Fruit fly (Drosophila melanogaster) whole organism, embryonic: ENCODE results near the gene CycB3.
A peak's percentile ranks its signal among the peaks of the same experiment; 100 is the strongest.

Experiments
- Atf3 ChIP-seq: fragments of 200-800 bp; sonication (Bioruptor generic); optimal IDR thresholded peaks from 3 replicates; lab custom pipeline; 2016; ENCODE audit warnings: missing biosample characterization, missing genetic modification characterization
- BEAF-32 ChIP-seq: fragments of 200-800 bp; sonication (Bioruptor generic); optimal IDR thresholded peaks from 3 replicates; lab custom pipeline; 2017; ENCODE audit warnings: missing biosample characterization, missing genetic modification characterization, mild to moderate bottlenecking, moderate library complexity, missing genetic modification reagents
- CG10321 ChIP-seq: fragments of 200-800 bp; sonication (Bioruptor generic); IDR thresholded peaks from 2 replicates; pipeline ENCODE4 v1.3.6; 2022; ENCODE audit warnings: missing biosample characterization, missing genetic modification characterization
- CG10565 ChIP-seq: fragments of 200-800 bp; sonication (Bioruptor generic); optimal IDR thresholded peaks from 3 replicates; lab custom pipeline; 2016; ENCODE audit warnings: missing biosample characterization, mild to moderate bottlenecking, missing genetic modification characterization
- CG12071 ChIP-seq: fragments of 200-800 bp; sonication (Bioruptor generic); optimal IDR thresholded peaks from 3 replicates; lab custom pipeline; 2018; ENCODE audit warnings: missing biosample characterization, mild to moderate bottlenecking, missing genetic modification characterization
- CG12155 ChIP-seq: fragments of 200-800 bp; sonication (Bioruptor generic); optimal IDR thresholded peaks from 3 replicates; lab custom pipeline; 2016; ENCODE audit warnings: missing biosample characterization, missing genetic modification characterization
- CG30020 ChIP-seq: fragments of 200-800 bp; optimal IDR thresholded peaks from 2 replicates; lab custom pipeline; 2019; ENCODE audit warnings: missing biosample characterization, mild to moderate bottlenecking, missing genetic modification characterization, moderate library complexity
- CG3163 ChIP-seq: fragments of 200-800 bp; sonication (Bioruptor generic); optimal IDR thresholded peaks from 3 replicates; lab custom pipeline; 2016; ENCODE audit warnings: missing biosample characterization, missing genetic modification characterization
- CG3281 ChIP-seq: fragments of 200-800 bp; sonication (Bioruptor generic); optimal IDR thresholded peaks from 3 replicates; lab custom pipeline; 2017; ENCODE audit warnings: missing biosample characterization, mild to moderate bottlenecking, missing genetic modification characterization
- CG5180 ChIP-seq: fragments of 200-800 bp; sonication (Bioruptor generic); optimal IDR thresholded peaks from 3 replicates; lab custom pipeline; 2017; ENCODE audit warnings: missing biosample characterization, missing genetic modification characterization, mild to moderate bottlenecking, moderate library complexity, missing genetic modification reagents
- CG7928 ChIP-seq: fragments of 200-800 bp; sonication (Bioruptor generic); optimal IDR thresholded peaks from 2 replicates; lab custom pipeline; 2017; ENCODE audit warnings: missing biosample characterization, mild to moderate bottlenecking, missing genetic modification characterization
- CG8281 ChIP-seq: fragments of 200-800 bp; sonication (Bioruptor generic); optimal IDR thresholded peaks from 2 replicates; lab custom pipeline; 2018; ENCODE audit warnings: missing biosample characterization, mild to moderate bottlenecking, missing genetic modification characterization, moderate library complexity
- CG9932 ChIP-seq: fragments of 200-800 bp; sonication (Bioruptor generic); IDR thresholded peaks from 2 replicates; pipeline ENCODE4 v1.3.6; 2022; ENCODE audit warnings: missing biosample characterization, missing genetic modification characterization
- Dbx ChIP-seq: fragments of 200-800 bp; sonication (Bioruptor generic); IDR thresholded peaks from 3 replicates; pipeline ENCODE4 v1.3.6; 2022; ENCODE audit warnings: missing biosample characterization, missing genetic modification characterization
- Dek ChIP-seq: fragments of 200-800 bp; sonication (Bioruptor generic); optimal IDR thresholded peaks from 3 replicates; lab custom pipeline; 2019; ENCODE audit warnings: missing biosample characterization, mild to moderate bottlenecking, missing genetic modification characterization, moderate library complexity
- Gug ChIP-seq: fragments of 200-800 bp; sonication (Bioruptor generic); IDR thresholded peaks from 4 replicates; pipeline ENCODE4 v1.3.6; 2022; ENCODE audit warnings: missing biosample characterization, missing genetic modification characterization
- Hand ChIP-seq: fragments of 200-800 bp; sonication (Bioruptor generic); optimal IDR thresholded peaks from 2 replicates; lab custom pipeline; 2017; ENCODE audit warnings: mild to moderate bottlenecking, missing biosample characterization, missing genetic modification reagents, missing genetic modification characterization
- Hmx ChIP-seq: fragments of 200-800 bp; sonication (Bioruptor generic); optimal IDR thresholded peaks from 2 replicates; lab custom pipeline; 2016; ENCODE audit warnings: missing biosample characterization, missing genetic modification characterization
- Hr78 ChIP-seq, 2 experiments: fragments of 200-800 bp in 1 of 2; fragments of >200 bp in 1 of 2; sonication (Bioruptor generic) in 1 of 2; optimal IDR thresholded peaks; 2 replicates each; lab custom pipeline; 2017 to 2019; ENCODE audit warnings: missing biosample characterization in 2 of 2, missing genetic modification characterization in 2 of 2, mild to moderate bottlenecking in 1 of 2, moderate library complexity in 1 of 2
- Hsf ChIP-seq: fragments of 200-800 bp; sonication (Bioruptor generic); optimal IDR thresholded peaks from 3 replicates; lab custom pipeline; 2016; ENCODE audit warnings: missing biosample characterization, missing genetic modification characterization
- MTF-1 ChIP-seq: fragments of 200-800 bp; sonication (Bioruptor generic); optimal IDR thresholded peaks from 2 replicates; lab custom pipeline; 2018; ENCODE audit warnings: missing biosample characterization, mild to moderate bottlenecking, missing genetic modification characterization, borderline replicate concordance
- NfI ChIP-seq: fragments of 200-800 bp; sonication (Bioruptor generic); optimal IDR thresholded peaks from 3 replicates; lab custom pipeline; 2018; ENCODE audit warnings: missing biosample characterization, mild to moderate bottlenecking, missing genetic modification characterization, moderate library complexity
- Rfx ChIP-seq: fragments of 200-800 bp; sonication (Bioruptor generic); IDR thresholded peaks from 2 replicates; pipeline ENCODE4 v1.3.6; 2022; ENCODE audit warnings: missing biosample characterization, missing genetic modification characterization
- Usf ChIP-seq: fragments of 200-800 bp; sonication (Bioruptor generic); optimal IDR thresholded peaks from 2 replicates; lab custom pipeline; 2017; ENCODE audit warnings: missing genotype, missing biosample characterization, missing genetic modification characterization
- Xbp1 ChIP-seq: fragments of 200-800 bp; sonication (Bioruptor generic); optimal IDR thresholded peaks from 3 replicates; lab custom pipeline; 2016; ENCODE audit warnings: missing biosample characterization, mild to moderate bottlenecking, missing genetic modification characterization
- ac ChIP-seq: fragments of 200-800 bp; sonication (Bioruptor generic); optimal IDR thresholded peaks from 3 replicates; lab custom pipeline; 2017; ENCODE audit warnings: missing biosample characterization, mild to moderate bottlenecking, missing genetic modification characterization
- aop ChIP-seq: fragments of 200-800 bp; sonication (Bioruptor generic); IDR thresholded peaks from 2 replicates; pipeline ENCODE4 v1.3.6; 2022; ENCODE audit warnings: missing biosample characterization, missing genetic modification characterization
- bbx ChIP-seq: fragments of 200-800 bp; sonication (Bioruptor generic); IDR thresholded peaks from 2 replicates; pipeline ENCODE4 v1.3.6; 2022; ENCODE audit warnings: missing biosample characterization, missing genetic modification characterization; ENCODE audit not compliant: partially characterized antibody
- dm ChIP-seq: fragments of 200-800 bp; sonication (Bioruptor generic); optimal IDR thresholded peaks from 3 replicates; lab custom pipeline; 2016; ENCODE audit warnings: missing biosample characterization, missing genetic modification characterization
- dmrt11E ChIP-seq: fragments of 200-800 bp; sonication (Bioruptor generic); optimal IDR thresholded peaks from 3 replicates; lab custom pipeline; 2018; ENCODE audit warnings: missing biosample characterization, mild to moderate bottlenecking, missing genetic modification characterization, moderate library complexity
- fd96Cb ChIP-seq: fragments of 200-800 bp; sonication (Bioruptor generic); optimal IDR thresholded peaks from 2 replicates; lab custom pipeline; 2018; ENCODE audit warnings: missing biosample characterization, mild to moderate bottlenecking, missing genetic modification characterization, moderate library complexity
- ftz-f1 ChIP-seq: fragments of 200-800 bp; sonication (Bioruptor generic); optimal IDR thresholded peaks from 2 replicates; lab custom pipeline; 2016; ENCODE audit warnings: missing biosample characterization, missing genetic modification characterization
- gcm2 ChIP-seq: fragments of 200-800 bp; sonication (Bioruptor generic); optimal IDR thresholded peaks from 2 replicates; lab custom pipeline; 2016; ENCODE audit warnings: missing biosample characterization, missing genetic modification characterization
- her ChIP-seq: fragments of 200-800 bp; sonication (Bioruptor generic); optimal IDR thresholded peaks from 2 replicates; lab custom pipeline; 2016; ENCODE audit warnings: missing biosample characterization, missing genetic modification characterization
- kah ChIP-seq: fragments of 200-800 bp; sonication (Bioruptor generic); optimal IDR thresholded peaks from 2 replicates; lab custom pipeline; 2018; ENCODE audit warnings: missing biosample characterization, mild to moderate bottlenecking, missing genetic modification characterization
- lilli ChIP-seq: fragments of 200-800 bp; sonication (Bioruptor generic); optimal IDR thresholded peaks from 3 replicates; lab custom pipeline; 2016; ENCODE audit warnings: missing biosample characterization, missing genetic modification characterization
- maf-S ChIP-seq: fragments of 200-800 bp; sonication (Bioruptor generic); optimal IDR thresholded peaks from 2 replicates; lab custom pipeline; 2016; ENCODE audit warnings: missing biosample characterization, missing genetic modification characterization
- nom ChIP-seq: fragments of 200-800 bp; sonication (Bioruptor generic); optimal IDR thresholded peaks from 2 replicates; lab custom pipeline; 2017; ENCODE audit warnings: missing biosample characterization, missing genetic modification characterization, mild to moderate bottlenecking, moderate library complexity, missing genetic modification reagents
- pros ChIP-seq: fragments of 200-800 bp; sonication (Bioruptor generic); optimal IDR thresholded peaks from 3 replicates; lab custom pipeline; 2019; ENCODE audit warnings: missing biosample characterization, mild to moderate bottlenecking, missing genetic modification characterization, moderate library complexity
- rib ChIP-seq: fragments of 200-800 bp; sonication (Bioruptor generic); IDR thresholded peaks from 2 replicates; pipeline ENCODE4 v1.3.6; 2022; ENCODE audit warnings: missing biosample characterization, missing genetic modification characterization
- ro ChIP-seq: fragments of 200-800 bp; sonication (Bioruptor generic); IDR thresholded peaks from 2 replicates; pipeline ENCODE4 v1.3.6; 2022; ENCODE audit warnings: missing biosample characterization, missing genetic modification characterization
- schlank ChIP-seq: fragments of 200-800 bp; sonication (Bioruptor generic); optimal IDR thresholded peaks from 2 replicates; lab custom pipeline; 2018; ENCODE audit warnings: missing biosample characterization, mild to moderate bottlenecking, missing genetic modification characterization
- seq ChIP-seq: fragments of 200-800 bp; sonication (Bioruptor generic); IDR thresholded peaks from 2 replicates; pipeline ENCODE4 v1.3.6; 2022; ENCODE audit warnings: missing biosample characterization, missing genetic modification characterization
- shn ChIP-seq: fragments of 200-800 bp; sonication (Bioruptor generic); optimal IDR thresholded peaks from 3 replicates; lab custom pipeline; 2016; ENCODE audit warnings: missing biosample characterization, missing genetic modification characterization
- sqz ChIP-seq: fragments of 200-800 bp; sonication (Bioruptor generic); optimal IDR thresholded peaks from 3 replicates; lab custom pipeline; 2018; ENCODE audit warnings: missing biosample characterization, mild to moderate bottlenecking, missing genetic modification characterization
- twi ChIP-seq: fragments of 200-800 bp; optimal IDR thresholded peaks from 2 replicates; lab custom pipeline; 2019; ENCODE audit warnings: missing biosample characterization, mild to moderate bottlenecking, missing genetic modification characterization, moderate library complexity
- zen2 ChIP-seq: fragments of 200-800 bp; sonication (Bioruptor generic); IDR thresholded peaks from 3 replicates; pipeline ENCODE4 v1.3.6; 2022; ENCODE audit warnings: missing biosample characterization, missing genetic modification characterization; ENCODE audit not compliant: partially characterized antibody

Gene CycB3

dm6 chr3R:24900816-24901215 lies 30.2 kb upstream of the CycB3 start, which contains the start of gene CG10845:
TSS of gene CG10845 (plus strand) at chr3R:24901116.
- no peak for TF ChIP-seq MTF-1
- no peak for TF ChIP-seq Dbx (GFP tag; lab: Robert Waterston, UW)
- no peak for TF ChIP-seq Hsf (GFP tag; lab: Kevin White, UChicago)
- TF ChIP-seq Hmx (GFP tag; lab: Kevin White, UChicago), result no peak
- no peak for TF ChIP-seq Rfx (GFP tag; lab: Robert Waterston, UW)
- TF ChIP-seq Atf3 (GFP tag; lab: Kevin White, UChicago), result no peak
- TF ChIP-seq gcm2 (GFP tag; lab: Kevin White, UChicago), result no peak
- no peak for TF ChIP-seq CG10565 (GFP tag; lab: Kevin White, UChicago)
- TF ChIP-seq Usf (GFP tag; lab: Kevin White, UChicago), result no peak
- TF ChIP-seq rib (GFP tag; lab: Robert Waterston, UW), result no peak
- TF ChIP-seq, all 482 proteins: peak for 0

- no peak for TF ChIP-seq CG7928 (GFP tag; lab: Kevin White, UChicago)
- peak; percentile 58 for TF ChIP-seq sqz
- TF ChIP-seq CG5180 (GFP tag; lab: Kevin White, UChicago), result peak; percentile 38
- 0 out of 2 replicates have a peak, but pooled peaks have one; percentile 14 for TF ChIP-seq seq (GFP tag; lab: Robert Waterston, UW)
- TF ChIP-seq Hr78 (GFP tag; optimal IDR thresholded peaks at IDR 0.05; lab: Kevin White, UChicago), result peak in 1 of 2 experiments; percentile 2
- no peak for TF ChIP-seq maf-S (GFP tag; lab: Kevin White, UChicago)
- no peak for TF ChIP-seq shn (GFP tag; lab: Kevin White, UChicago)
- TF ChIP-seq dmrt11E (tag; lab: Kevin White, UChicago), result no peak
- TF ChIP-seq CG3163 (GFP tag; lab: Kevin White, UChicago), result peak; percentile 84
- no peak for TF ChIP-seq CG12071 (GFP tag; lab: Kevin White, UChicago)
- no peak for TF ChIP-seq NfI (GFP tag; lab: Kevin White, UChicago)
- no peak for TF ChIP-seq ac (GFP tag; lab: Kevin White, UChicago)
- TF ChIP-seq pros (GFP tag; lab: Kevin White, UChicago), result peak; percentile 24
- 0 out of 2 replicates have a peak, but pooled peaks have one; percentile 17 for TF ChIP-seq aop (GFP tag; lab: Robert Waterston, UW)
- TF ChIP-seq Xbp1 (GFP tag; lab: Kevin White, UChicago), result no peak
- no peak for TF ChIP-seq Dek
- no peak for TF ChIP-seq CG12155 (GFP tag; lab: Kevin White, UChicago)
- 0 out of 3 replicates have a peak, but pooled peaks have one; percentile 7 for TF ChIP-seq zen2 (GFP tag; lab: Robert Waterston, UW)
- no peak for TF ChIP-seq BEAF-32 (GFP tag; lab: Kevin White, UChicago)
- TF ChIP-seq Rfx (GFP tag; lab: Robert Waterston, UW), result peak; percentile 46
- TF ChIP-seq CG9932 (GFP tag; lab: Robert Waterston, UW), result no peak
- TF ChIP-seq CG30020 (tag; lab: Kevin White, UChicago), result no peak
- no peak for TF ChIP-seq Gug (GFP tag; lab: Robert Waterston, UW)
- TF ChIP-seq bbx (GFP tag; lab: Robert Waterston, UW), result peak; percentile 45
- no peak for TF ChIP-seq CG8281 (tag; lab: Kevin White, UChicago)
- no peak for TF ChIP-seq lilli
- no peak for TF ChIP-seq schlank
- no peak for TF ChIP-seq ro (GFP tag; lab: Robert Waterston, UW)
- peak; percentile 4 for TF ChIP-seq kah (GFP tag; lab: Kevin White, UChicago)
- no peak for TF ChIP-seq Hand
- no peak for TF ChIP-seq CG3281 (GFP tag; lab: Kevin White, UChicago)
- no peak for TF ChIP-seq CG10321
- TF ChIP-seq ftz-f1 (GFP tag; lab: Kevin White, UChicago), result peak; percentile 67
- no peak for TF ChIP-seq dm
- no peak for TF ChIP-seq fd96Cb (tag; lab: Kevin White, UChicago)
- no peak for TF ChIP-seq twi (tag; lab: Kevin White, UChicago)
- TF ChIP-seq nom (GFP tag; lab: Kevin White, UChicago), result peak; percentile 41
- TF ChIP-seq her (GFP tag; lab: Kevin White, UChicago), result no peak
Observed at dm6 chr3R:24894419-24895206, 24.0 kb upstream of the CycB3 start, which contains the start of the genes CG31121 and CG11069. TSS of gene CG31121 (minus strand) at chr3R:24894605. TSS of gene CG11069 (plus strand) at chr3R:24894742.
